Fruit fly (Drosophila melanogaster): ENCODE measurements around the gene Pdh.
A peak's percentile ranks its signal among the peaks of the same experiment; 100 is the strongest.

Pdh gene

DNA sequence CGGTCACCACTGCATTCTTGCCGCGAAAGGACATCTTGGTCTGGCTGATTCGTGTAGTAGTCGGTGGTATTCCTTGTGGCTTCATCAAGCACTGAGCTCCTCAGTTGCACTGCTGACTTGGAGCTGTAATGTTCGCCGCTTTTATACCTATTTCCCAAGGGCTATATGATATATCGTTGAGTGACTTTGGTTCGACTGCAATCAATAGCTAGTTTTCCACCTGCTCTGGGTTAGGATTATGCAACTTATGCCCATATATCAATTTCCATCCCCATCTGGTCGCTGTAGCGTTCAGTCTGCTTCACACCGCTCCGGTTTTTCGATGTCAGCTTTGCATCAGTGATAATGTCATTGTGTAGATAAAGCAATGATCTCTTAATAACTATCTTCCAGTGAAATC lies at the start of gene Pdh:
Gene Pdh, minus strand, starts transcription at position 101 of the 400 bp plus-strand sequence.
- TF ChIP-seq noc (tag; optimal IDR thresholded peaks at IDR 0.05), result no peak

- no peak for TF ChIP-seq noc (tag; optimal IDR thresholded peaks at IDR 0.05)
Observed at dm6 chr3L:16402253-16402652, 48.2 kb upstream of the Pdh start.

- no peak for TF ChIP-seq noc (tag; optimal IDR thresholded peaks at IDR 0.05)
Observed at dm6 chr3L:16400175-16400574, 46.1 kb upstream of the Pdh start, which contains the start of gene CG44836. Gene CG44836, minus strand, starts transcription at chr3L:16400275.

dm6 chr3L:16394506-16394905 lies 40.4 kb upstream of the Pdh start, which contains the start of gene Gagr:
Gene Gagr, plus strand, starts transcription at chr3L:16394586.
- no peak for TF ChIP-seq noc (tag; optimal IDR thresholded peaks at IDR 0.05)

DNA sequence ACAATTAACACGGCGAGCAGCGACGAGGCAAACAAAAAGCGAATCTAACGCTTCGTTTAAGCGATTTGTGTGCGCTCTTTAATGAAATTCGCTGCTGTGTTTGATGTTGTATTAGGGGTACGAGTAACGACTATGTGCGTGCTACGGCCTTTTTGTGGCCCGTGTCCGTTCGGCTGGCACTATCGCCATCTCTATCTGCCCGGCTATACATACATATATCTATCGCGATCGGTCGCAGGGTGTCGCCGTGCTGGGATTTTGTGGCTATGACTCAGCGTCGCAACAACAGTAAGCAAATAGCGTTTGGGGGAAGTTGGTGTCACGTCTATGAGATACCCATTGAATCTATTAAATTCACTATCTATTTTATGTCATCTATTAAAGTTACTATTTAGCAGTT lies 39.6 kb upstream of the Pdh start:
- TF ChIP-seq noc (tag; optimal IDR thresholded peaks at IDR 0.05), result no peak

dm6 chr3L:16392874-16393273 lies 38.8 kb upstream of the Pdh start:
- no peak for TF ChIP-seq noc (tag; optimal IDR thresholded peaks at IDR 0.05)

dm6 chr3L:16392203-16392800 lies 38.2 kb upstream of the Pdh start:
- TF ChIP-seq noc (tag; optimal IDR thresholded peaks at IDR 0.05), result peak; percentile 8

dm6 chr3L:16391257-16391656 lies 37.2 kb upstream of the Pdh start:
- TF ChIP-seq noc (tag; optimal IDR thresholded peaks at IDR 0.05), result no peak

- no peak for TF ChIP-seq noc (tag; optimal IDR thresholded peaks at IDR 0.05)
Observed at dm6 chr3L:16390793-16391192, 36.7 kb upstream of the Pdh start.

DNA sequence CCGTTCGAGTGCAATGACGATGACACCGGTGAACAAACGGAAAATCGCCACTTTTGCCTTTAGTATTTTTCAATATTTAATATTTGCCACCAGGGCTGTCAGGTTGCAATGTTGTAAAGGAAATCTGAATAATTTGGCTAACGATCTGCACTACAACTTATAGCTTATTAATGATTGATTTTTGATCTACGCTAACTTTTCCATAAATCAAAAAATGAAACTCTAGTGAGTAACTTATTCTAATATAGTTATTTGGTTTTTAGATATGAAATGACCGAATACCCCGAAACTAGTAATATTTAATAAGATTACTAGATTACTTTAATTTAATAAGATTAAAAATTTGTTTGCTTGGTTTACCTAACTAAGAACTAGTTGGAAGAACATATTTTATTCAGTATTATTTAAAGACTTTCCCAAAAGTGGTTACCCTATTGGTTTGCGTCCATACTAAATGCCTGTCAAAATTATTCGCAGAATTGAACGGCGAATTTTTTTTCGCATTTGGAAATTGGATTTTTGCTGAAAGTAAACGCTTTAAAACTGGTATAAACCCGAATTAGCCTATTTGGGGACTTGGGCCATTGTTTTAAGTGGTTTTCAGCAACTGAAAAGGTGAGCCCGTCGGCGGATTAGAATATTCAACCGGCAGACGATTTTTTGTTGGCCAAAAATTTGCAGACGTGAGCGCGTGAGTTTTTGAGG lies 31.9 kb upstream of the Pdh start, which contains the start of the genes Agpat3 and RAF2:
Gene Agpat3, minus strand, starts transcription at position 78 of the 705 bp plus-strand sequence.
Gene RAF2, plus strand, starts transcription at position 448 of the 705 bp plus-strand sequence.
- TF ChIP-seq noc (tag; optimal IDR thresholded peaks at IDR 0.05), result no peak

dm6 chr3L:16385252-16385879 lies 31.3 kb upstream of the Pdh start:
- TF ChIP-seq noc (tag; optimal IDR thresholded peaks at IDR 0.05), result peak; percentile 56

DNA sequence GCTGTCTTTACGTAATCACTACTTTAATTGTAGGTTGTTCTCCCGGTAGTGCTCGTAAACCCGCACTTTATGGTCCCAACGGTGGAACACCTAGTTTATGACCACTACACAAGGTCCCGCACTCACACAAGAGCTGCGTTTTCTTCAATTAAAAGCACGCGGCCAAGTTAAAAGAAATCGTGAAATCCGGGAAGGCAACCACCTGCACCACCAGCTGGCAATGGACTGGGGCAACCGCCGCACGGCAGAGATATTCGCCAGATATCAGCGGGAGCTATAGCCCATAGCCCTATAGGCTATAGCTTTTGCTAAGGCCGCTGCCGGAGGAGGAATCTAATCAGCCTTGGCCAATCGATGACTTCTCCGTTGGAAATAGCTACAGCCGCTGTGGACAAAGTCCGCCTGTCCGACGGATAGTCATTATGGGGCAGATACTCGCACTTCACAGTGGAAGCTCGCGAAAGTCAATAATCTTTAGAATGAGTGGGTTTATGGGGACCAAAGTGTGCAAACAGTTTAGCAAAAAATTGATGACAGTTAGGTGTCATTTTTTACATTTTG lies 30.1 kb upstream of the Pdh start:
- TF ChIP-seq noc (tag; optimal IDR thresholded peaks at IDR 0.05), result no peak

dm6 chr3L:16383056-16383455 lies 29.0 kb upstream of the Pdh start:
- no peak for TF ChIP-seq noc (tag; optimal IDR thresholded peaks at IDR 0.05)

DNA sequence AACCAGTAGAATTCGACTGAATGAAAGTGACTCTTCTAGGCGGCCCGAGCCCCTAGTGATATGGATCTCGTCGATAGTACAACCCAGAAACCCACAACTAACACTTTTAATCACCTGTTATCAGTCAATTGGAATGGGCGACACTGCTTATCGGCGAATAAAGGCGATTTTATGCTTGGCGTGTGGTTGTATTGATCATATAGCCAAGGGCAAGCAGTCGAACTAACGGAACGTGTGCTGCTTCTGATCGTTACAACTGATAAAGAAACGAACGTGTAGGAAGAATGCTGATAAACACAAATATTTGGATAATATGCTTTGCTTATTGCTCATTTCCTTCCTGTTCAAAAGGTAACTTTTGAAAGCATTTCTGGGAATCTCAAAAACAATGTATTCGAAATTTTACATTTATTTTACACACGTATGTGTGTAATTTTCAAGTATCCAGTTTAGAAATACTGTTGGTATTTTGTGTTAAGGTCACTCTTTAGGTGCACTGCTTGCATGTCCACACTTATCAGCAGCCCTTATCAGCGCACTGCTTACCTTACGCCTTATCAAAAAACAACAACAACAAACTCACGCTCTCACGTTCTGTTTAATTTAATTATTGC lies 27.2 kb upstream of the Pdh start, which contains the start of gene Agpat4:
Gene Agpat4, minus strand, starts transcription at position 387 of the 614 bp plus-strand sequence.
- TF ChIP-seq noc (tag; optimal IDR thresholded peaks at IDR 0.05), result no peak

DNA sequence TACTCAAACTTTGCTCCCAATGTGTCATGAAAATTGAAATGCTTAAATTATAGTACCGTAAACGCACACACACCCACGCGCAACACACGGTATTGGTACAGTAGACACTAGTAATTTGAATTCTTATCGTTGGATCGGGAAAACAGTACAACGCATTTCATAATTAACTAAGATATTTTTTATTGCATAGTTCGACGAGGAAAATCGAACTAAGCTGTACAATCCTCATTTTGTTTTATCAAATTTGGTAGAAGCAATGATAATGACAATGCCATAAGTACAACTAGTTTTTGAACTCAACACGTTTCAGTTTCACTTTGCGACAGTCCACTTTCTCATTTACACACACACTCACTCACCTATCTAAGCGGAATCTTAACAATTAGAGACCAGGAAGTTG lies 26.7 kb upstream of the Pdh start:
- TF ChIP-seq noc (tag; optimal IDR thresholded peaks at IDR 0.05), result peak; percentile 97

Data from whole organism, larva.